Worm (Caenorhabditis elegans) whole organism, mixed stage, embryonic: ENCODE results near the gene gtf-2H4.
A peak's percentile ranks its signal among the peaks of the same experiment; 100 is the strongest.

ENCODE experiments used
- bed-3 ChIP-seq: fragments of 200-800 bp; sonication (Bioruptor generic); optimal IDR thresholded peaks from 3 replicates; lab custom pipeline; 2018; ENCODE audit warnings: mild to moderate bottlenecking, missing genetic modification characterization, moderate library complexity, missing compliant biosample characterization
- ceh-39 ChIP-seq: fragments of 150-350 bp; optimal IDR thresholded peaks from 2 replicates; lab custom pipeline; 2014; ENCODE audit warnings: missing biosample characterization, missing genetic modification characterization
- ces-1 ChIP-seq: fragments of 150-350 bp; optimal IDR thresholded peaks from 2 replicates; lab custom pipeline; 2014; ENCODE audit warnings: missing biosample characterization, missing genetic modification reagents, missing genetic modification characterization
- cnd-1 ChIP-seq: fragments of 200-800 bp; sonication (Bioruptor generic); optimal IDR thresholded peaks from 2 replicates; lab custom pipeline; 2018; ENCODE audit warnings: mild to moderate bottlenecking, missing genetic modification characterization, missing compliant biosample characterization
- drap-1 ChIP-seq: fragments of 200-800 bp; sonication (Bioruptor generic); optimal IDR thresholded peaks from 3 replicates; lab custom pipeline; 2018; ENCODE audit warnings: mild to moderate bottlenecking, missing genetic modification characterization, missing compliant biosample characterization
- elt-1 ChIP-seq: sonication (generic microtip); optimal IDR thresholded peaks from 2 replicates; lab custom pipeline; 2017; ENCODE audit warnings: missing genetic modification characterization, mild to moderate bottlenecking, missing compliant biosample characterization, antibody characterized with exemption, moderate library complexity, borderline replicate concordance; ENCODE audit not compliant: insufficient read depth
- ham-2 ChIP-seq: fragments of 200-800 bp; sonication (Bioruptor generic); optimal IDR thresholded peaks from 2 replicates; lab custom pipeline; 2018; ENCODE audit warnings: mild to moderate bottlenecking, missing genetic modification characterization, missing compliant biosample characterization
- lin-13 ChIP-seq: fragments of 150-350 bp; optimal IDR thresholded peaks from 2 replicates; lab custom pipeline; 2014; ENCODE audit warnings: missing biosample characterization, missing genetic modification characterization
- lsy-2 ChIP-seq: fragments of 150-350 bp; optimal IDR thresholded peaks from 2 replicates; lab custom pipeline; 2014; ENCODE audit warnings: missing biosample characterization, missing genetic modification characterization
- mab-5 ChIP-seq: fragments of 150-350 bp; optimal IDR thresholded peaks from 2 replicates; lab custom pipeline; 2014; ENCODE audit warnings: missing biosample characterization, missing genetic modification characterization
- nhr-12 ChIP-seq: fragments of 150-350 bp; optimal IDR thresholded peaks from 2 replicates; lab custom pipeline; 2014; ENCODE audit warnings: missing biosample characterization, missing genetic modification characterization
- nhr-2 ChIP-seq: fragments of 150-350 bp; optimal IDR thresholded peaks from 2 replicates; lab custom pipeline; 2014; ENCODE audit warnings: missing biosample characterization, missing genetic modification characterization
- nhr-28 ChIP-seq: fragments of 150-350 bp; optimal IDR thresholded peaks from 2 replicates; lab custom pipeline; 2014; ENCODE audit warnings: missing biosample characterization, missing genetic modification characterization
- snpc-4 ChIP-seq: fragments of 150-350 bp; optimal IDR thresholded peaks from 2 replicates; lab custom pipeline; 2014; ENCODE audit warnings: missing biosample characterization, missing genetic modification characterization
- tbx-8 ChIP-seq: fragments of 200-800 bp; sonication (Bioruptor generic); optimal IDR thresholded peaks from 2 replicates; lab custom pipeline; 2018; ENCODE audit warnings: mild to moderate bottlenecking, missing genetic modification characterization, moderate library complexity, missing compliant biosample characterization
- unc-120 ChIP-seq: sonication (generic microtip); optimal IDR thresholded peaks from 2 replicates; lab custom pipeline; 2017; ENCODE audit warnings: missing genetic modification characterization, missing compliant biosample characterization; ENCODE audit not compliant: poor library complexity, severe bottlenecking
- unc-62 ChIP-seq: fragments of 150-350 bp; optimal IDR thresholded peaks from 2 replicates; lab custom pipeline; 2014; ENCODE audit warnings: missing biosample characterization, missing genetic modification reagents, missing genetic modification characterization
- zip-8 ChIP-seq: fragments of 150-350 bp; optimal IDR thresholded peaks from 2 replicates; lab custom pipeline; 2014; ENCODE audit warnings: missing biosample characterization, missing genetic modification characterization

Gene gtf-2H4

DNA sequence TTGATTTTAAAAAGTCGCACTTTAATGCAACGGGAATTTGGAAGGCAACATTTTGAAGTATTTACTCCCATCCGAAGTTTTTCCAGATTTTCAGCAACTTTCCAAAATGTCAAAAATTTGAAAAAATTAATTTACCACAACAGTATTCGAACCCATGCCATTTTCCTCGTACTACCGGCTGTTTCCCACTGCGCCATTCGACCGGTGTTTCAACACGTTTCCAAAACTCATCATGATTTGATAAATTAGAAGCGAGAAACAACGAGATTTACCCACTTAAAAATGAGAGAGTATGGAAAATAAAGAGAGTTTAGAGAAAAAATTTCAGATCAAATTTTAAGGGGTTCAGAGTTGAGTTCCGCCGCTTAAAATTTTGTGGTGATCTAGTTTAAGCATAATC lies 19.2 kb downstream of the gtf-2H4 start:
- no peak for TF ChIP-seq nhr-2 (tag; lab: Kevin White, UChicago)
- TF ChIP-seq zip-8 (tag; lab: Kevin White, UChicago), result peak; percentile 42
- peak; percentile 38 for TF ChIP-seq mab-5

- TF ChIP-seq cnd-1 (no peak), ceh-39 (tag; lab: Kevin White, UChicago) (no peak), ham-2 (no peak), tbx-8 (GFP tag; lab: Kevin White, UChicago) (no peak)
These were observed 50.4 kb downstream of the gtf-2H4 start for ce11 chrIV:15402565-15402964.

DNA sequence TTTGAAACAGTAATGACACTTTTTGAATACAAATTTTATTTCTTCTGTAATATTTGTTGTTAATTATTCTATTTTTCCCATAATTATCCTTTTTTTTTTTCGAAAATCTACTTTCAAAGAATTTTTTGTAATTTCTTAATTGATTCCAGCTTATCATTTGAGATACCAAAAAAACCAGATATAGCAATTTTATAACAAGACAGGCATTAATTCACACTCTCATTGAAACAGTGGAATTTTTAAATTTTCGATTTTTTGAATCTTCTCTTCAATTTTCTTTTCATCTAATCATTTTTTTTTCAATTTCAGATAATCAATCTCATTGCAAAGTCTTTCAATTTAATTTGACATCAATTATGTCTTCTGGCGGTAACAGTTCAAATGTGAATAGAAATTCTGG lies 53.0 kb downstream of the gtf-2H4 start, which contains the start of gene nhr-5:
Gene nhr-5, plus strand, starts transcription at position 301 of the 400 bp plus-strand sequence.
- TF ChIP-seq ham-2 (no peak), nhr-12 (tag; lab: Kevin White, UChicago) (no peak), snpc-4 (tag; lab: Kevin White, UChicago) (no peak)

- TF ChIP-seq bed-3 (GFP tag; lab: Kevin White, UChicago), result no peak
- TF ChIP-seq lsy-2 (tag; lab: Kevin White, UChicago), result no peak
- no peak for TF ChIP-seq lin-13 (tag; lab: Kevin White, UChicago)
- TF ChIP-seq unc-62 (GFP tag; lab: Kevin White, UChicago), result no peak
- TF ChIP-seq drap-1 (GFP tag; lab: Kevin White, UChicago), result no peak
- no peak for TF ChIP-seq nhr-28 (tag; lab: Kevin White, UChicago)
- TF ChIP-seq elt-1 (tag; lab: Kevin White, UChicago), result no peak
- TF ChIP-seq unc-120 (tag; lab: Kevin White, UChicago), result no peak
- no peak for TF ChIP-seq ces-1 (GFP tag; lab: Kevin White, UChicago)
- TF ChIP-seq nhr-2 (tag; lab: Kevin White, UChicago), result no peak
- TF ChIP-seq nhr-12 (tag; lab: Kevin White, UChicago), result no peak
- no peak for TF ChIP-seq zip-8 (tag; lab: Kevin White, UChicago)
- no peak for TF ChIP-seq cnd-1
- TF ChIP-seq tbx-8 (GFP tag; lab: Kevin White, UChicago), result no peak
These were observed 54.3 kb downstream of the gtf-2H4 start for ce11 chrIV:15398643-15399042.
